Fruit fly (Drosophila melanogaster) whole organism, adult: ENCODE data around the gene Ugt303B1.

Experiments
- CG11617 ChIP-seq: fragments of 200-800 bp; sonication (Bioruptor generic); optimal IDR thresholded peaks from 2 replicates; lab custom pipeline; 2017; ENCODE audit warnings: mild to moderate bottlenecking, missing biosample characterization, missing genetic modification reagents, missing genetic modification characterization
- CG12768 ChIP-seq: fragments of 200-800 bp; sonication (Bioruptor generic); optimal IDR thresholded peaks from 2 replicates; lab custom pipeline; 2017; ENCODE audit warnings: missing biosample characterization, missing genetic modification characterization, mild to moderate bottlenecking, moderate library complexity, missing genetic modification reagents
- CG14711 ChIP-seq: fragments of 200-800 bp; sonication (Bioruptor generic); optimal IDR thresholded peaks from 2 replicates; lab custom pipeline; 2018; ENCODE audit warnings: missing biosample characterization, mild to moderate bottlenecking, missing genetic modification characterization, moderate library complexity
- CG1620 ChIP-seq: fragments of 200-800 bp; sonication (Bioruptor generic); optimal IDR thresholded peaks from 2 replicates; lab custom pipeline; 2016; ENCODE audit warnings: missing biosample characterization, missing genetic modification characterization
- CG33017 ChIP-seq: fragments of 200-800 bp; sonication (Bioruptor generic); optimal IDR thresholded peaks from 2 replicates; lab custom pipeline; 2018; ENCODE audit warnings: missing biosample characterization, mild to moderate bottlenecking, missing genetic modification characterization, moderate library complexity
- CG5204 ChIP-seq: fragments of 200-800 bp; sonication (Bioruptor generic); optimal IDR thresholded peaks from 2 replicates; lab custom pipeline; 2016; ENCODE audit warnings: missing biosample characterization, missing genetic modification characterization
- CG7045 ChIP-seq: fragments of 200-800 bp; sonication (Bioruptor generic); optimal IDR thresholded peaks from 2 replicates; lab custom pipeline; 2017; ENCODE audit warnings: missing biosample characterization, mild to moderate bottlenecking, missing genetic modification characterization
- CG7101 ChIP-seq: fragments of 200-800 bp; sonication (Bioruptor generic); optimal IDR thresholded peaks from 2 replicates; lab custom pipeline; 2018; ENCODE audit warnings: missing biosample characterization, mild to moderate bottlenecking, missing genetic modification characterization, moderate library complexity
- Clk ChIP-seq: fragments of 200-800 bp; sonication (Bioruptor generic); optimal IDR thresholded peaks from 2 replicates; lab custom pipeline; 2017; ENCODE audit warnings: missing biosample characterization, missing genetic modification characterization
- Crg-1 ChIP-seq: fragments of 200-800 bp; sonication (Bioruptor generic); optimal IDR thresholded peaks from 2 replicates; lab custom pipeline; 2016; ENCODE audit warnings: missing biosample characterization, missing genetic modification characterization
- Hr96 ChIP-seq: fragments of 200-800 bp; sonication (Bioruptor generic); optimal IDR thresholded peaks from 2 replicates; lab custom pipeline; 2016; ENCODE audit warnings: missing biosample characterization, missing genetic modification characterization
- Mnt ChIP-seq: fragments of 200-800 bp; sonication (Bioruptor generic); optimal IDR thresholded peaks from 2 replicates; lab custom pipeline; 2016; ENCODE audit warnings: missing biosample characterization, mild to moderate bottlenecking, missing genetic modification characterization
- bab1 ChIP-seq: fragments of 200-800 bp; sonication (Bioruptor generic); optimal IDR thresholded peaks from 3 replicates; lab custom pipeline; 2019; ENCODE audit warnings: missing biosample characterization, mild to moderate bottlenecking, missing genetic modification characterization, moderate library complexity
- cic ChIP-seq: fragments of 200-800 bp; sonication (Bioruptor generic); optimal IDR thresholded peaks from 2 replicates; lab custom pipeline; 2017; ENCODE audit warnings: missing biosample characterization, mild to moderate bottlenecking, missing genetic modification characterization, moderate library complexity
- cnc ChIP-seq, 2 experiments: fragments of >200 bp; optimal IDR thresholded peaks; 2 replicates each; lab custom pipeline; 2017
- kay ChIP-seq: fragments of 200-800 bp; sonication (Bioruptor generic); peaks from one replicate; lab custom pipeline; 2016; ENCODE audit warnings: missing biosample characterization, missing genetic modification characterization, borderline replicate concordance
- ovo ChIP-seq: fragments of 200-800 bp; sonication (Bioruptor generic); optimal IDR thresholded peaks from 2 replicates; lab custom pipeline; 2016; ENCODE audit warnings: missing biosample characterization, missing genetic modification characterization
- pad ChIP-seq: fragments of 200-800 bp; sonication (Bioruptor generic); optimal IDR thresholded peaks from 3 replicates; lab custom pipeline; 2017; ENCODE audit warnings: missing biosample characterization, missing genetic modification characterization, mild to moderate bottlenecking, moderate library complexity, missing genetic modification reagents
- tj ChIP-seq: fragments of 200-800 bp; sonication (Bioruptor generic); optimal IDR thresholded peaks from 3 replicates; lab custom pipeline; 2017; ENCODE audit warnings: missing biosample characterization, mild to moderate bottlenecking, missing genetic modification characterization, moderate library complexity
- toe ChIP-seq: fragments of 200-800 bp; sonication (Bioruptor generic); optimal IDR thresholded peaks from 2 replicates; lab custom pipeline; 2016; ENCODE audit warnings: missing biosample characterization, missing genetic modification characterization

The Ugt303B1 gene

dm6 chr3R:23507376-23507775, 29.1 kb downstream of the Ugt303B1 start, which contains the start of gene CG34289:
TSS of gene CG34289 (minus strand) at chr3R:23507476.
- TF ChIP-seq kay = no peak

dm6 chr3R:23504760-23505159, 31.8 kb downstream of the Ugt303B1 start:
- TF ChIP-seq CG7045 (GFP tag; lab: Kevin White, UChicago) (no peak), tj (GFP tag; lab: Kevin White, UChicago) (no peak), Hr96 (GFP tag; lab: Kevin White, UChicago) (no peak), CG14711 (tag; lab: Kevin White, UChicago) (no peak), CG5204 (GFP tag; lab: Kevin White, UChicago) (no peak), pad (GFP tag; lab: Kevin White, UChicago) (no peak), ovo (no peak), Crg-1 (GFP tag; lab: Kevin White, UChicago) (no peak), kay (no peak), CG12768 (GFP tag; lab: Kevin White, UChicago) (no peak), CG33017 (tag; lab: Kevin White, UChicago) (no peak), toe (GFP tag; lab: Kevin White, UChicago) (no peak)

dm6 chr3R:23503511-23503910, 33.0 kb downstream of the Ugt303B1 start:
- no peak for TF ChIP-seq cnc (optimal IDR thresholded peaks at IDR 0.05; lab: Kevin White, UChicago)
- no peak for TF ChIP-seq CG33017 (tag; lab: Kevin White, UChicago)
- no peak for TF ChIP-seq Clk (GFP tag; lab: Kevin White, UChicago)
- no peak for TF ChIP-seq CG1620 (GFP tag; lab: Kevin White, UChicago)
- TF ChIP-seq Hr96 (GFP tag; lab: Kevin White, UChicago) = no peak
- no peak for TF ChIP-seq CG11617 (GFP tag; lab: Kevin White, UChicago)

- no peak for TF ChIP-seq CG5204 (GFP tag; lab: Kevin White, UChicago)
- no peak for TF ChIP-seq CG33017 (tag; lab: Kevin White, UChicago)
- no peak for TF ChIP-seq CG7101 (tag; lab: Kevin White, UChicago)
- TF ChIP-seq Crg-1 (GFP tag; lab: Kevin White, UChicago) = no peak
- TF ChIP-seq cnc (optimal IDR thresholded peaks at IDR 0.05; lab: Kevin White, UChicago) = no peak
- TF ChIP-seq pad (GFP tag; lab: Kevin White, UChicago) = no peak
These were observed 39.3 kb downstream of the Ugt303B1 start for dm6 chr3R:23497241-23497640.

dm6 chr3R:23496488-23496887, 40.0 kb downstream of the Ugt303B1 start:
- TF ChIP-seq CG7101 (tag; lab: Kevin White, UChicago) = no peak
- no peak for TF ChIP-seq Crg-1 (GFP tag; lab: Kevin White, UChicago)
- no peak for TF ChIP-seq CG12768 (GFP tag; lab: Kevin White, UChicago)
- no peak for TF ChIP-seq Clk (GFP tag; lab: Kevin White, UChicago)
- no peak for TF ChIP-seq CG14711 (tag; lab: Kevin White, UChicago)
- no peak for TF ChIP-seq Mnt
- no peak for TF ChIP-seq CG5204 (GFP tag; lab: Kevin White, UChicago)

- TF ChIP-seq CG7045 (GFP tag; lab: Kevin White, UChicago) = no peak
- TF ChIP-seq pad (GFP tag; lab: Kevin White, UChicago) = no peak
These were observed 49.3 kb downstream of the Ugt303B1 start, which contains the start of gene Ir94h for dm6 chr3R:23487201-23487600. TSS of gene Ir94h (plus strand) at chr3R:23487501.

dm6 chr3R:23486743-23487142, 49.8 kb downstream of the Ugt303B1 start:
- no peak for TF ChIP-seq cic (GFP tag; lab: Kevin White, UChicago)
- TF ChIP-seq toe (GFP tag; lab: Kevin White, UChicago) = no peak
- no peak for TF ChIP-seq CG33017 (tag; lab: Kevin White, UChicago)
- TF ChIP-seq ovo = no peak
- no peak for TF ChIP-seq bab1 (GFP tag; lab: Kevin White, UChicago)
- no peak for TF ChIP-seq Hr96 (GFP tag; lab: Kevin White, UChicago)
- no peak for TF ChIP-seq CG1620 (GFP tag; lab: Kevin White, UChicago)
- no peak for TF ChIP-seq Crg-1 (GFP tag; lab: Kevin White, UChicago)
- no peak for TF ChIP-seq CG7045 (GFP tag; lab: Kevin White, UChicago)
